Worm (Caenorhabditis elegans) whole organism, L4 larva: Measurements from ENCODE around the gene mlt-11.

Source experiments
- F10B5.3 ChIP-seq: sonication (generic microtip); optimal IDR thresholded peaks from 2 replicates; lab custom pipeline; 2016; ENCODE audit warnings: mild to moderate bottlenecking, missing genetic modification characterization, missing compliant biosample characterization
- F49E8.2 ChIP-seq: sonication (generic microtip); optimal IDR thresholded peaks from 2 replicates; lab custom pipeline; 2016; ENCODE audit warnings: missing compliant biosample characterization, mild to moderate bottlenecking, missing genetic modification characterization, borderline replicate concordance
- ama-1 ChIP-seq: fragments of 150-350 bp; optimal IDR thresholded peaks from 2 replicates; lab custom pipeline; 2014; ENCODE audit warnings: inconsistent platforms, mixed read lengths
- lir-3 ChIP-seq: sonication (generic microtip); optimal IDR thresholded peaks from 2 replicates; lab custom pipeline; 2016; ENCODE audit warnings: mild to moderate bottlenecking, missing genetic modification characterization, missing compliant biosample characterization
- nhr-11 ChIP-seq: fragments of 150-350 bp; optimal IDR thresholded peaks from 2 replicates; lab custom pipeline; 2014; ENCODE audit warnings: missing biosample characterization, missing genetic modification characterization
- nhr-77 ChIP-seq: fragments of 150-350 bp; optimal IDR thresholded peaks from 2 replicates; lab custom pipeline; 2014; ENCODE audit warnings: missing biosample characterization, missing genetic modification characterization
- snpc-4 ChIP-seq: fragments of 150-350 bp; optimal IDR thresholded peaks from 2 replicates; lab custom pipeline; 2014; ENCODE audit warnings: missing biosample characterization, missing genetic modification characterization
- tag-97 ChIP-seq: fragments of 200-800 bp; sonication (Bioruptor generic); IDR thresholded peaks from 2 replicates; pipeline ENCODE4 v1.3.6; 2022; ENCODE audit warnings: missing genetic modification characterization, missing compliant biosample characterization
- zag-1 ChIP-seq: fragments of 150-350 bp; optimal IDR thresholded peaks from 2 replicates; lab custom pipeline; 2014; ENCODE audit warnings: missing biosample characterization, missing genetic modification characterization

- no peak for TF ChIP-seq F49E8.2 (tag; lab: Kevin White, UChicago)
- TF ChIP-seq tag-97 (GFP tag; lab: Robert Waterston, UW): no peak
- no peak for TF ChIP-seq zag-1 (tag; lab: Kevin White, UChicago)
- no peak for TF ChIP-seq snpc-4 (tag; lab: Kevin White, UChicago)
- TF ChIP-seq lir-3: no peak
- no peak for TF ChIP-seq nhr-77
- no peak for TF ChIP-seq F10B5.3
- TF ChIP-seq ama-1: no peak
- TF ChIP-seq nhr-11 (tag; lab: Kevin White, UChicago): no peak
Observed at ce11 chrV:20660025-20660424, 7.0 kb upstream of the mlt-11 start, which contains the start of gene W01F3.2.
